Fruit fly (Drosophila melanogaster) whole organism, embryonic: ENCODE measurements around the gene CG33090.

Experiments
- Abd-B ChIP-seq: fragments of 200-800 bp; sonication (Bioruptor generic); optimal IDR thresholded peaks from 2 replicates; lab custom pipeline; 2018; ENCODE audit warnings: missing biosample characterization, mild to moderate bottlenecking, missing genetic modification characterization, moderate library complexity
- BtbVII ChIP-seq: fragments of 200-800 bp; sonication (Bioruptor generic); optimal IDR thresholded peaks from 3 replicates; lab custom pipeline; 2017; ENCODE audit warnings: missing biosample characterization, mild to moderate bottlenecking, missing genetic modification characterization
- CG10147 ChIP-seq: fragments of 200-800 bp; sonication (Bioruptor generic); optimal IDR thresholded peaks from 2 replicates; lab custom pipeline; 2019; ENCODE audit warnings: missing biosample characterization, mild to moderate bottlenecking, missing genetic modification characterization, moderate library complexity
- CG10321 ChIP-seq: fragments of 200-800 bp; sonication (Bioruptor generic); IDR thresholded peaks from 2 replicates; pipeline ENCODE4 v1.3.6; 2022; ENCODE audit warnings: missing biosample characterization, missing genetic modification characterization
- CG12071 ChIP-seq: fragments of 200-800 bp; sonication (Bioruptor generic); optimal IDR thresholded peaks from 3 replicates; lab custom pipeline; 2018; ENCODE audit warnings: missing biosample characterization, mild to moderate bottlenecking, missing genetic modification characterization
- CG14667 ChIP-seq: fragments of 200-800 bp; sonication (Bioruptor generic); IDR thresholded peaks from 2 replicates; pipeline ENCODE4 v1.3.6; 2022; ENCODE audit warnings: missing biosample characterization, missing genetic modification characterization
- CG15601 ChIP-seq: fragments of 200-800 bp; sonication (Bioruptor generic); optimal IDR thresholded peaks from 3 replicates; lab custom pipeline; 2019; ENCODE audit warnings: missing biosample characterization, mild to moderate bottlenecking, missing genetic modification characterization, moderate library complexity
- CG1647 ChIP-seq: fragments of 200-800 bp; sonication (Bioruptor generic); optimal IDR thresholded peaks from 3 replicates; lab custom pipeline; 2016; ENCODE audit warnings: missing biosample characterization, missing genetic modification characterization
- CG18262 ChIP-seq: fragments of 200-800 bp; optimal IDR thresholded peaks from 3 replicates; lab custom pipeline; 2019; ENCODE audit warnings: missing biosample characterization, mild to moderate bottlenecking, missing genetic modification characterization, moderate library complexity
- CG30431 ChIP-seq: fragments of 200-800 bp; sonication (Bioruptor generic); optimal IDR thresholded peaks from 2 replicates; lab custom pipeline; 2017; ENCODE audit warnings: missing biosample characterization, missing genetic modification characterization
- CG3163 ChIP-seq: fragments of 200-800 bp; sonication (Bioruptor generic); optimal IDR thresholded peaks from 3 replicates; lab custom pipeline; 2016; ENCODE audit warnings: missing biosample characterization, missing genetic modification characterization
- CG33557 ChIP-seq: fragments of 200-800 bp; sonication (Bioruptor generic); optimal IDR thresholded peaks from 2 replicates; lab custom pipeline; 2019; ENCODE audit warnings: missing biosample characterization, mild to moderate bottlenecking, missing genetic modification characterization, moderate library complexity
- CG5953 ChIP-seq: fragments of 200-800 bp; sonication (Bioruptor generic); IDR thresholded peaks from 2 replicates; pipeline ENCODE4 v1.3.6; 2022; ENCODE audit warnings: missing biosample characterization, missing genetic modification characterization
- CG6254 ChIP-seq: fragments of 200-800 bp; sonication (Bioruptor generic); optimal IDR thresholded peaks from 3 replicates; lab custom pipeline; 2017; ENCODE audit warnings: mild to moderate bottlenecking, missing biosample characterization, missing genetic modification reagents, missing genetic modification characterization
- CG7271 ChIP-seq: fragments of 200-800 bp; sonication (Bioruptor generic); optimal IDR thresholded peaks from 2 replicates; lab custom pipeline; 2018; ENCODE audit warnings: missing biosample characterization, mild to moderate bottlenecking, missing genetic modification characterization, moderate library complexity
- CG7839 ChIP-seq: fragments of 200-800 bp; sonication (Bioruptor generic); optimal IDR thresholded peaks from 3 replicates; lab custom pipeline; 2018; ENCODE audit warnings: missing biosample characterization, mild to moderate bottlenecking, missing genetic modification characterization, moderate library complexity
- CG7963 ChIP-seq: fragments of 200-800 bp; sonication (Bioruptor generic); IDR thresholded peaks from 3 replicates; pipeline ENCODE4 v1.3.6; 2022; ENCODE audit warnings: missing biosample characterization, missing genetic modification characterization; ENCODE audit not compliant: partially characterized antibody
- CG8089 ChIP-seq: fragments of 200-800 bp; sonication (Bioruptor generic); optimal IDR thresholded peaks from 3 replicates; lab custom pipeline; 2016; ENCODE audit warnings: missing biosample characterization, missing genetic modification characterization
- CG8359 ChIP-seq: fragments of 200-800 bp; sonication (Bioruptor generic); optimal IDR thresholded peaks from 2 replicates; lab custom pipeline; 2017; ENCODE audit warnings: missing biosample characterization, mild to moderate bottlenecking, missing genetic modification characterization, borderline replicate concordance
- CHES-1-like ChIP-seq: fragments of 200-800 bp; sonication (Bioruptor generic); optimal IDR thresholded peaks from 2 replicates; lab custom pipeline; 2016; ENCODE audit warnings: missing biosample characterization, missing genetic modification characterization
- CkIIα-i1 ChIP-seq: fragments of 200-800 bp; sonication (Bioruptor generic); IDR thresholded peaks from 2 replicates; pipeline ENCODE4 v1.3.6; 2022; ENCODE audit warnings: missing biosample characterization, missing genetic modification characterization
- Dek ChIP-seq: fragments of 200-800 bp; sonication (Bioruptor generic); optimal IDR thresholded peaks from 3 replicates; lab custom pipeline; 2019; ENCODE audit warnings: missing biosample characterization, mild to moderate bottlenecking, missing genetic modification characterization, moderate library complexity
- Eip74EF ChIP-seq, 2 experiments: fragments of 200-800 bp in 1 of 2; fragments of >200 bp in 1 of 2; sonication (Bioruptor generic) in 1 of 2; optimal IDR thresholded peaks; 2 replicates each; lab custom pipeline; 2017 to 2019; ENCODE audit warnings: missing biosample characterization in 2 of 2, missing genetic modification characterization in 2 of 2, mild to moderate bottlenecking in 1 of 2, moderate library complexity in 1 of 2
- HHEX ChIP-seq: fragments of 200-800 bp; sonication (Bioruptor generic); optimal IDR thresholded peaks from 3 replicates; lab custom pipeline; 2017; ENCODE audit warnings: missing biosample characterization, mild to moderate bottlenecking, missing genetic modification characterization, missing genetic modification reagents
- Hr51 ChIP-seq, 2 experiments: fragments of 200-800 bp; sonication (Bioruptor generic); optimal IDR thresholded peaks; 2 replicates in 1 of 2; 3 replicates in 1 of 2; lab custom pipeline; 2016 to 2018; ENCODE audit warnings: missing biosample characterization in 2 of 2, missing genetic modification characterization in 2 of 2, mild to moderate bottlenecking in 1 of 2, moderate library complexity in 1 of 2
- Med ChIP-seq: fragments of 200-800 bp; sonication (Bioruptor generic); peaks from one replicate; lab custom pipeline; 2016; ENCODE audit warnings: missing biosample characterization, missing genetic modification characterization, mild to moderate bottlenecking, inconsistent platforms, moderate library complexity
- Xbp1 ChIP-seq: fragments of 200-800 bp; sonication (Bioruptor generic); optimal IDR thresholded peaks from 3 replicates; lab custom pipeline; 2016; ENCODE audit warnings: missing biosample characterization, mild to moderate bottlenecking, missing genetic modification characterization
- chif ChIP-seq, 2 experiments: fragments of 200-800 bp; sonication (Bioruptor generic); optimal IDR thresholded peaks; 3 replicates each; lab custom pipeline; 2016; ENCODE audit warnings: missing biosample characterization in 2 of 2, missing genetic modification characterization in 2 of 2
- croc ChIP-seq: fragments of 200-800 bp; sonication (Bioruptor generic); conservative IDR thresholded peaks from 3 replicates; pipeline ENCODE4 v1.3.6; 2022; ENCODE audit warnings: missing biosample characterization, missing genetic modification characterization
- da ChIP-seq: fragments of 200-800 bp; sonication (Bioruptor generic); optimal IDR thresholded peaks from 2 replicates; lab custom pipeline; 2016; ENCODE audit warnings: missing biosample characterization, missing genetic modification characterization
- her ChIP-seq: fragments of 200-800 bp; sonication (Bioruptor generic); optimal IDR thresholded peaks from 2 replicates; lab custom pipeline; 2016; ENCODE audit warnings: missing biosample characterization, missing genetic modification characterization
- klu ChIP-seq: fragments of 200-800 bp; sonication (Bioruptor generic); IDR thresholded peaks from 2 replicates; pipeline ENCODE4 v1.3.6; 2022; ENCODE audit warnings: missing biosample characterization, missing genetic modification characterization
- lola ChIP-seq, 3 experiments: fragments of >200 bp in 2 of 3; fragments of 200-800 bp in 1 of 3; sonication (Bioruptor generic) in 1 of 3; optimal IDR thresholded peaks; 2 replicates each; lab custom pipeline; 2017 to 2019; ENCODE audit warnings: missing biosample characterization in 3 of 3, missing genetic modification characterization in 3 of 3, mild to moderate bottlenecking in 1 of 3, moderate library complexity in 1 of 3
- nerfin-1 ChIP-seq: fragments of 200-800 bp; sonication (Bioruptor generic); optimal IDR thresholded peaks from 3 replicates; lab custom pipeline; 2019; ENCODE audit warnings: missing biosample characterization, mild to moderate bottlenecking, missing genetic modification characterization, moderate library complexity
- nom ChIP-seq: fragments of 200-800 bp; sonication (Bioruptor generic); optimal IDR thresholded peaks from 2 replicates; lab custom pipeline; 2017; ENCODE audit warnings: missing biosample characterization, missing genetic modification characterization, mild to moderate bottlenecking, moderate library complexity, missing genetic modification reagents
- oc ChIP-seq: fragments of 200-800 bp; sonication (Bioruptor generic); optimal IDR thresholded peaks from 2 replicates; lab custom pipeline; 2018; ENCODE audit warnings: missing biosample characterization, mild to moderate bottlenecking, missing genetic modification characterization, moderate library complexity
- rib ChIP-seq: fragments of 200-800 bp; sonication (Bioruptor generic); IDR thresholded peaks from 2 replicates; pipeline ENCODE4 v1.3.6; 2022; ENCODE audit warnings: missing biosample characterization, missing genetic modification characterization
- row ChIP-seq: fragments of 200-800 bp; sonication (Bioruptor generic); IDR thresholded peaks from 3 replicates; pipeline ENCODE4 v1.3.6; 2022; ENCODE audit warnings: missing biosample characterization, missing genetic modification characterization
- sens ChIP-seq: fragments of 200-800 bp; sonication (Bioruptor generic); peaks from one replicate; lab custom pipeline; 2016; ENCODE audit warnings: missing biosample characterization, missing genetic modification characterization
- stwl ChIP-seq: fragments of 200-800 bp; sonication (Bioruptor generic); optimal IDR thresholded peaks from 3 replicates; lab custom pipeline; 2018; ENCODE audit warnings: missing biosample characterization, mild to moderate bottlenecking, missing genetic modification characterization, moderate library complexity
- sug ChIP-seq: fragments of 200-800 bp; optimal IDR thresholded peaks from 2 replicates; lab custom pipeline; 2019; ENCODE audit warnings: missing biosample characterization, mild to moderate bottlenecking, missing genetic modification characterization, moderate library complexity
- tio ChIP-seq: fragments of 200-800 bp; sonication (Bioruptor generic); optimal IDR thresholded peaks from 2 replicates; lab custom pipeline; 2017; ENCODE audit warnings: missing biosample characterization, missing genetic modification characterization, inconsistent platforms
- vvl ChIP-seq: fragments of 200-800 bp; sonication (Bioruptor generic); IDR thresholded peaks from 2 replicates; pipeline ENCODE4 v1.3.6; 2022; ENCODE audit warnings: missing biosample characterization, missing genetic modification characterization
- z ChIP-seq: fragments of 200-800 bp; sonication (Bioruptor generic); IDR thresholded peaks from 3 replicates; pipeline ENCODE4 v1.3.6; 2022; ENCODE audit warnings: missing biosample characterization, missing genetic modification characterization

Gene CG33090

DNA sequence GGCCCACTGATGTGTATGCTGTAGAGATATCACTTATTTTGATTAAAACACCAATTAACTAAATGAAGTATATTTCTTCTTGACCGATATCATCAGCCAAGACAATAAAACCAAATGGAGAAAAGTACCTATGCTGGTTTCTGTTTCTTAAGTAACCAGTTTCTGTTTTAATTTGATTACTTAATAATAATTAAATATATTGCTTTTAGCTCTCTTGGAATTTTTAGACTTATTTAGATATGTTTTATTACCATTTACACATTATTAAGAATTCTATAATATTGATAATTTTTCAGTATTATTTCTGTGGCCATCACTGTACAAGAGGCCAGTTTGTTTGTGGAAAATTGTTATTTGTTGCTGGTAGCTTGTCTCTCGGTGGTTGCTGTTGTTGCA lies 33.3 kb downstream of the CG33090 start (continued):
- TF ChIP-seq BtbVII (GFP tag; lab: Kevin White, UChicago), result peak; percentile 56
- TF ChIP-seq CG8359 (GFP tag; lab: Kevin White, UChicago), result peak; percentile 2
- TF ChIP-seq CG15601 (tag; lab: Kevin White, UChicago), result peak; percentile 63
- peak in 1 of 2 experiments; percentile 59 for TF ChIP-seq Eip74EF (GFP tag; optimal IDR thresholded peaks at IDR 0.05; lab: Kevin White, UChicago)
- TF ChIP-seq lola (GFP tag; optimal IDR thresholded peaks at IDR 0.05; lab: Kevin White, UChicago), result peak in 1 of 3 experiments; percentile 40
- TF ChIP-seq CG30431, result peak; percentile 33
- TF ChIP-seq nerfin-1 (tag; lab: Kevin White, UChicago), result peak; percentile 42
- no peak for TF ChIP-seq Dek (tag; lab: Kevin White, UChicago)
- TF ChIP-seq CG33557 (GFP tag; lab: Kevin White, UChicago), result no peak
- peak; percentile 54 for TF ChIP-seq Xbp1 (GFP tag; lab: Kevin White, UChicago)
- peak; percentile 85 for TF ChIP-seq CG18262
- peak; percentile 18; the same call in 1 of the 3 replicates for TF ChIP-seq croc (GFP tag; lab: Robert Waterston, UW)
- TF ChIP-seq CG10147 (GFP tag; lab: Kevin White, UChicago), result peak; percentile 24
- peak; percentile 13 for TF ChIP-seq sug (tag; lab: Kevin White, UChicago)
- peak; percentile 80 for TF ChIP-seq CG7839
- peak; percentile 13 for TF ChIP-seq oc

DNA sequence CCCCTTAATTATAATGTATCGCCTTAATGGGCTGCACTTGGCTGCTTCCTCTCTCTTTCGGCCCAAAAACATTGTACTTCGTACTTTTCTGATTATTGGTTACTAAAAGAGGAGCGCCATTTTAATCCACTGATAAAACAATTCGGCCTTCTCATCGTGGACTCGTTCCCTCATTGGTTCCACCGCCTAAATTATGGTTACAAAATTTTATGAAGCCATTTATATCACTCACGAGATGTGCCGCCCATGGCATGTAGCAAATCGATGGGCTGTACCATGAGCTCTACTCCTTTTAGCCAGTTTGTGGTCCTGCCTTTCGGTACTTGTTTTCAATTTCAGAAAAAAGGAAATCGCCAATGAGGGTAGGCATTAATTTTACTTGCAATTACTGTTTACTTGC lies 34.9 kb downstream of the CG33090 start:
- TF ChIP-seq Med (GFP tag; lab: Kevin White, UChicago), result peak; percentile 58
- TF ChIP-seq nom (GFP tag; lab: Kevin White, UChicago), result no peak
- peak; percentile 28; the same call in 1 of the 3 replicates for TF ChIP-seq row (GFP tag; lab: Robert Waterston, UW)
- TF ChIP-seq CG7963, result no peak
- no peak for TF ChIP-seq HHEX (GFP tag; lab: Kevin White, UChicago)

DNA sequence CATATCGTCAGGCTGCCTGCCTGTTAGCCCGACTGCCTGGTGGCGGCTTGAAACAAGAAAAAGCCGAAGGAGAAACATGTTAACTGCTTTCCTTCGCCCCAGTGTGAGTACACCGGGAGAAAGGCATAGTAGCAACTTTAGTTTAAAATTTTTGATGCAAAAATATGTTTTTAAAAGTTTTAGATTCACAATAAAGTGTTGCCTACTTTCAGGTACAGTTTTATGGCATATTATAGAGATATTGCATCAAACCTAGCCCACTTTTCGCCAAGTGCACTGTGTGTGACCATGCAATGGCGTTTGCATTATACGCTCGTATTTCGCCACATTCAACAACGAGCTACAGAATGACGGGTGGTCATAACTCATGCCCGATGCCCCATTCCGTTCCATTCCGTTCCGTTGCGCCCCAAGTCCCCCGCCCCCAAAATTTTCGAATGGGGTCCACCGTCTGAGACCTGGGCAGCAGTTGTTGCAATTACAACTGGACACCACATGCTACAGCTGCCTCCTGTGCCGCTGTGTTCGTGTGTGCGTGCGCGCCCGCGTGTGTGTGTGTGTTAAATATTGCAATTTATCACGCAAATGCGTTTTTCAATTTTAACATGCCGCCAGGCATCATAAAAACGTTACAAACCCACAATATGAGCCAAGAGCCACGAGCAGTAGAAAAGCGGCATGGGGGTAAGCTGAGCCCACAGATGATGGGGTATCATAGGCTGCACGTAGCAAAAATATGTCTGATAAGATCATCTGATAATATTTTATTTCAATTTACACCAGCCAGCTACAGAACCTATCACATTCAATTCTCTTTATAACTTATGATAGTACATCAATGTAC lies 36.2 kb downstream of the CG33090 start:
- TF ChIP-seq CG3163 (GFP tag; lab: Kevin White, UChicago) (no peak), CG1647 (GFP tag; lab: Kevin White, UChicago) (no peak), CG10321 (GFP tag; lab: Robert Waterston, UW) (no peak), sens (GFP tag; lab: Kevin White, UChicago) (peak; percentile 93), vvl (peak; percentile 57; the same call in 1 of the 2 replicates), stwl (tag; lab: Kevin White, UChicago) (no peak), her (GFP tag; lab: Kevin White, UChicago) (no peak), z (no peak), Eip74EF (GFP tag; optimal IDR thresholded peaks at IDR 0.05; lab: Kevin White, UChicago) (no peak), chif (GFP tag; optimal IDR thresholded peaks at IDR 0.05; lab: Kevin White, UChicago) (peak; percentile 45 to 52), da (GFP tag; lab: Kevin White, UChicago) (no peak), Hr51 (GFP tag; optimal IDR thresholded peaks at IDR 0.05; lab: Kevin White, UChicago) (peak in 1 of 2 experiments; percentile 54), Abd-B (GFP tag; lab: Kevin White, UChicago) (no peak), CG6254 (GFP tag; lab: Kevin White, UChicago) (peak; percentile 33), CG8089 (no peak), CG7963 (no peak), CG5953 (GFP tag; lab: Robert Waterston, UW) (no peak), tio (GFP tag; lab: Kevin White, UChicago) (peak; percentile 36), CG14667 (GFP tag; lab: Robert Waterston, UW) (0 out of 2 replicates have a peak, but pooled peaks have one; percentile 14), CkIIα-i1 (no peak), klu (GFP tag; lab: Robert Waterston, UW) (no peak), rib (GFP tag; lab: Robert Waterston, UW) (no peak), CG12071 (GFP tag; lab: Kevin White, UChicago) (no peak), lola (GFP tag; optimal IDR thresholded peaks at IDR 0.05; lab: Kevin White, UChicago) (peak in 1 of 3 experiments; percentile 4), CG7271 (tag; lab: Kevin White, UChicago) (peak; percentile 57), CHES-1-like (no peak)
